Fruit fly (Drosophila melanogaster): ENCODE results near the gene CG14262.

dm6 chr3R:27281811-27282131, 16.5 kb upstream of the CG14262 start:
- TF ChIP-seq CG8478 (optimal IDR thresholded peaks at IDR 0.05) (no peak), CTCF (optimal IDR thresholded peaks at IDR 0.05) (peak in 1 of 2 experiments; percentile 16)

Measured in S2 (cell line).